Fruit fly (Drosophila melanogaster) whole organism, wandering third instar larva: ENCODE data around the gene upSET.

Source experiments
- Abd-B ChIP-seq: fragments of >200 bp; optimal IDR thresholded peaks from 2 replicates; lab custom pipeline; 2017; ENCODE audit warnings: missing biosample characterization, missing genetic modification characterization
- CG32264 ChIP-seq: fragments of 200-800 bp; sonication (Bioruptor generic); optimal IDR thresholded peaks from 2 replicates; lab custom pipeline; 2016; ENCODE audit warnings: missing biosample characterization, missing genetic modification characterization
- CG9705 ChIP-seq: fragments of 200-800 bp; sonication (Bioruptor generic); optimal IDR thresholded peaks from 2 replicates; lab custom pipeline; 2018; ENCODE audit warnings: missing biosample characterization, mild to moderate bottlenecking, missing genetic modification characterization
- Dfd ChIP-seq: fragments of >200 bp; optimal IDR thresholded peaks from 2 replicates; lab custom pipeline; 2017; ENCODE audit warnings: missing biosample characterization, missing genetic modification characterization
- Dif ChIP-seq: fragments of 200-275, 200-300 bp; sonication (Bioruptor generic); optimal IDR thresholded peaks from 2 replicates; lab custom pipeline; 2018; ENCODE audit warnings: missing biosample characterization, missing genetic modification characterization; ENCODE audit not compliant: partially characterized antibody
- GATAd ChIP-seq: sonication (Bioruptor generic); optimal IDR thresholded peaks from 2 replicates; lab custom pipeline; 2016; ENCODE audit warnings: missing biosample characterization, missing genetic modification characterization
- Hnf4 ChIP-seq: fragments of 200-800 bp; sonication (Bioruptor generic); optimal IDR thresholded peaks from 2 replicates; lab custom pipeline; 2016; ENCODE audit warnings: missing biosample characterization, mild to moderate bottlenecking, missing genetic modification characterization
- Hr78 ChIP-seq: fragments of >200 bp; optimal IDR thresholded peaks from 2 replicates; lab custom pipeline; 2017; ENCODE audit warnings: missing biosample characterization, missing genetic modification characterization
- Hr83 ChIP-seq: fragments of 200-300 bp; sonication (Bioruptor generic); optimal IDR thresholded peaks from 2 replicates; lab custom pipeline; 2016; ENCODE audit warnings: missing biosample characterization, mild to moderate bottlenecking, missing genetic modification characterization, moderate library complexity; ENCODE audit not compliant: poor library complexity, severe bottlenecking
- Jra ChIP-seq: sonication (Bioruptor generic); optimal IDR thresholded peaks from 2 replicates; lab custom pipeline; 2016; ENCODE audit warnings: missing biosample characterization, missing genetic modification characterization
- Myc ChIP-seq: fragments of >200 bp; optimal IDR thresholded peaks from 2 replicates; lab custom pipeline; 2017
- N ChIP-seq: fragments of >200 bp; optimal IDR thresholded peaks from 2 replicates; lab custom pipeline; 2018; ENCODE audit warnings: missing biosample characterization, missing external identifiers, missing genetic modification characterization
- Sp1 ChIP-seq: fragments of 200-800 bp; sonication (Bioruptor generic); optimal IDR thresholded peaks from 3 replicates; lab custom pipeline; 2019; ENCODE audit warnings: missing biosample characterization, mild to moderate bottlenecking, missing genetic modification characterization, moderate library complexity
- br ChIP-seq: fragments of 200-800 bp; sonication (Bioruptor generic); optimal IDR thresholded peaks from 2 replicates; lab custom pipeline; 2016; ENCODE audit warnings: missing biosample characterization, missing genetic modification characterization
- brk ChIP-seq: fragments of 200-800 bp; sonication (Bioruptor generic); optimal IDR thresholded peaks from 2 replicates; lab custom pipeline; 2016; ENCODE audit warnings: missing biosample characterization, mild to moderate bottlenecking, missing genetic modification characterization
- dl ChIP-seq, 2 experiments: fragments of 175-275, 200-275 bp in 1 of 2; fragments of 200-275 bp in 1 of 2; sonication (Bioruptor generic); optimal IDR thresholded peaks; lab custom pipeline; 2018; ENCODE audit warnings: mild to moderate bottlenecking in 2 of 2, missing biosample characterization in 2 of 2, missing genetic modification characterization in 2 of 2, moderate library complexity in 2 of 2; ENCODE audit not compliant: partially characterized antibody in 2 of 2, insufficient read depth in 1 of 2
- dmrt93B ChIP-seq: fragments of 200-800 bp; sonication (Bioruptor generic); optimal IDR thresholded peaks from 2 replicates; lab custom pipeline; 2018; ENCODE audit warnings: missing biosample characterization, mild to moderate bottlenecking, missing genetic modification characterization
- dsf ChIP-seq: sonication (Bioruptor generic); optimal IDR thresholded peaks from 2 replicates; lab custom pipeline; 2016; ENCODE audit warnings: missing biosample characterization, missing genetic modification characterization, borderline replicate concordance
- ey ChIP-seq: fragments of 200-800 bp; sonication (Bioruptor generic); optimal IDR thresholded peaks from 2 replicates; lab custom pipeline; 2016; ENCODE audit warnings: missing biosample characterization, missing genetic modification characterization
- foxo ChIP-seq, 2 experiments: fragments of 200-800 bp; sonication (Bioruptor generic); optimal IDR thresholded peaks; 2 replicates in 1 of 2; 3 replicates in 1 of 2; lab custom pipeline; 2016 to 2017; ENCODE audit warnings: missing biosample characterization in 2 of 2, missing genetic modification characterization in 2 of 2
- fru ChIP-seq: fragments of 200-800 bp; sonication (Bioruptor generic); optimal IDR thresholded peaks from 3 replicates; lab custom pipeline; 2016; ENCODE audit warnings: missing biosample characterization, mild to moderate bottlenecking, missing genetic modification characterization
- h ChIP-seq: fragments of 200-800 bp; sonication (Bioruptor generic); optimal IDR thresholded peaks from 3 replicates; lab custom pipeline; 2016; ENCODE audit warnings: missing biosample characterization, mild to moderate bottlenecking, missing genetic modification characterization
- jim ChIP-seq: fragments of 175-275, 200-325 bp; sonication (Bioruptor generic); optimal IDR thresholded peaks from 2 replicates; lab custom pipeline; 2016; ENCODE audit warnings: missing biosample characterization, mild to moderate bottlenecking, missing genetic modification characterization
- lola ChIP-seq: fragments of >200 bp; optimal IDR thresholded peaks from 2 replicates; lab custom pipeline; 2017; ENCODE audit warnings: missing biosample characterization, missing genetic modification characterization
- psq ChIP-seq: fragments of 200-800 bp; sonication (Bioruptor generic); optimal IDR thresholded peaks from 3 replicates; lab custom pipeline; 2017; ENCODE audit warnings: missing biosample characterization, mild to moderate bottlenecking, missing genetic modification characterization, moderate library complexity
- rgr ChIP-seq: fragments of 200-800 bp; sonication (Bioruptor generic); optimal IDR thresholded peaks from 3 replicates; lab custom pipeline; 2016; ENCODE audit warnings: missing biosample characterization, mild to moderate bottlenecking, missing genetic modification characterization
- sage ChIP-seq: fragments of 200-800 bp; sonication (Bioruptor generic); optimal IDR thresholded peaks from 2 replicates; lab custom pipeline; 2016; ENCODE audit warnings: missing biosample characterization, mild to moderate bottlenecking, missing genetic modification characterization
- sv ChIP-seq: fragments of 200-800 bp; sonication (Bioruptor generic); optimal IDR thresholded peaks from 3 replicates; lab custom pipeline; 2016; ENCODE audit warnings: missing biosample characterization, missing genetic modification characterization
- usp ChIP-seq: fragments of >200 bp; optimal IDR thresholded peaks from 2 replicates; lab custom pipeline; 2017; ENCODE audit warnings: missing biosample characterization, missing genetic modification characterization

upSET gene

dm6 chr3L:13965502-13965843 is 36.5 kb upstream of the upSET start:
- no peak for TF ChIP-seq jim
- TF ChIP-seq Hr78 (GFP tag; lab: Kevin White, UChicago) = no peak
- no peak for TF ChIP-seq Sp1 (GFP tag; lab: Kevin White, UChicago)
- no peak for TF ChIP-seq foxo (GFP tag; optimal IDR thresholded peaks at IDR 0.05; lab: Kevin White, UChicago)
- no peak for TF ChIP-seq Myc
- TF ChIP-seq Hnf4 (GFP tag; lab: Kevin White, UChicago) = no peak
- TF ChIP-seq br (GFP tag; lab: Kevin White, UChicago) = no peak
- no peak for TF ChIP-seq dmrt93B
- TF ChIP-seq dsf (GFP tag; lab: Kevin White, UChicago) = no peak
- no peak for TF ChIP-seq ey (GFP tag; lab: Kevin White, UChicago)
- TF ChIP-seq dl (GFP tag; optimal IDR thresholded peaks at IDR 0.05; lab: Kevin White, UChicago; ENCODE audit: insufficient read depth in 1 of 2, partially characterized antibody in 2 of 2) = no peak
- TF ChIP-seq Dif (GFP tag; lab: Kevin White, UChicago) = no peak
- no peak for TF ChIP-seq sage (GFP tag; lab: Kevin White, UChicago)
- TF ChIP-seq h = no peak
- TF ChIP-seq Abd-B (GFP tag; lab: Kevin White, UChicago) = no peak
- no peak for TF ChIP-seq Dfd (GFP tag; lab: Kevin White, UChicago)
- no peak for TF ChIP-seq Hr83 (GFP tag; lab: Kevin White, UChicago)
- no peak for TF ChIP-seq psq (GFP tag; lab: Kevin White, UChicago)
- TF ChIP-seq usp (GFP tag; lab: Kevin White, UChicago) = no peak
- TF ChIP-seq sv (GFP tag; lab: Kevin White, UChicago) = no peak
- TF ChIP-seq, all 38 proteins: peak for 0

dm6 chr3L:13973377-13974111 is 28.4 kb upstream of the upSET start, which contains the start of the genes CG13738 and Hsc70-1:
Gene CG13738, minus strand, starts transcription at chr3L:13973477.
Gene Hsc70-1, plus strand, starts transcription at chr3L:13974061.
- TF ChIP-seq Hnf4 (GFP tag; lab: Kevin White, UChicago) = no peak
- TF ChIP-seq, all 38 proteins: peak for 0

- TF ChIP-seq Dfd (GFP tag; lab: Kevin White, UChicago) (peak; percentile 99), rgr (no peak)
Measured at dm6 chr3L:13982516-13982915, 19.4 kb upstream of the upSET start.

- TF ChIP-seq brk (no peak), psq (GFP tag; lab: Kevin White, UChicago) (no peak), Dif (GFP tag; lab: Kevin White, UChicago) (no peak), CG9705 (no peak), CG32264 (GFP tag; lab: Kevin White, UChicago) (no peak), fru (no peak), foxo (GFP tag; optimal IDR thresholded peaks at IDR 0.05; lab: Kevin White, UChicago) (no peak), dmrt93B (no peak), N (GFP tag; lab: Kevin White, UChicago) (no peak), GATAd (GFP tag; lab: Kevin White, UChicago) (no peak), sv (GFP tag; lab: Kevin White, UChicago) (no peak), usp (GFP tag; lab: Kevin White, UChicago) (no peak), rgr (no peak)
Measured at dm6 chr3L:13986330-13986729, 15.6 kb upstream of the upSET start, which contains the start of gene CG17362. Gene CG17362, plus strand, starts transcription at chr3L:13986620.

dm6 chr3L:13987578-13987977 is 14.3 kb upstream of the upSET start, which contains the start of gene CG9040:
Gene CG9040, plus strand, starts transcription at chr3L:13987878.
- TF ChIP-seq CG32264 (GFP tag; lab: Kevin White, UChicago) = no peak
- TF ChIP-seq fru = no peak
- TF ChIP-seq foxo (GFP tag; optimal IDR thresholded peaks at IDR 0.05; lab: Kevin White, UChicago) = no peak
- no peak for TF ChIP-seq dsf (GFP tag; lab: Kevin White, UChicago)
- no peak for TF ChIP-seq Hr83 (GFP tag; lab: Kevin White, UChicago)
- no peak for TF ChIP-seq Jra
- no peak for TF ChIP-seq usp (GFP tag; lab: Kevin White, UChicago)
- TF ChIP-seq Myc = no peak
- no peak for TF ChIP-seq lola
- TF ChIP-seq Hr78 (GFP tag; lab: Kevin White, UChicago) = no peak
- TF ChIP-seq sage (GFP tag; lab: Kevin White, UChicago) = no peak
- no peak for TF ChIP-seq br (GFP tag; lab: Kevin White, UChicago)
